Fruit fly (Drosophila melanogaster) whole organism, adult: ENCODE results near the gene CG2533.
A peak's percentile ranks its signal among the peaks of the same experiment; 100 is the strongest.

Source experiments
- CG11617 ChIP-seq: fragments of 200-800 bp; sonication (Bioruptor generic); optimal IDR thresholded peaks from 2 replicates; lab custom pipeline; 2017; ENCODE audit warnings: mild to moderate bottlenecking, missing biosample characterization, missing genetic modification reagents, missing genetic modification characterization
- CG14711 ChIP-seq: fragments of 200-800 bp; sonication (Bioruptor generic); optimal IDR thresholded peaks from 2 replicates; lab custom pipeline; 2018; ENCODE audit warnings: missing biosample characterization, mild to moderate bottlenecking, missing genetic modification characterization, moderate library complexity
- CG33017 ChIP-seq: fragments of 200-800 bp; sonication (Bioruptor generic); optimal IDR thresholded peaks from 2 replicates; lab custom pipeline; 2018; ENCODE audit warnings: missing biosample characterization, mild to moderate bottlenecking, missing genetic modification characterization, moderate library complexity
- CG7045 ChIP-seq: fragments of 200-800 bp; sonication (Bioruptor generic); optimal IDR thresholded peaks from 2 replicates; lab custom pipeline; 2017; ENCODE audit warnings: missing biosample characterization, mild to moderate bottlenecking, missing genetic modification characterization
- Clk ChIP-seq: fragments of 200-800 bp; sonication (Bioruptor generic); optimal IDR thresholded peaks from 2 replicates; lab custom pipeline; 2017; ENCODE audit warnings: missing biosample characterization, missing genetic modification characterization
- Mnt ChIP-seq: fragments of 200-800 bp; sonication (Bioruptor generic); optimal IDR thresholded peaks from 2 replicates; lab custom pipeline; 2016; ENCODE audit warnings: missing biosample characterization, mild to moderate bottlenecking, missing genetic modification characterization
- bab1 ChIP-seq: fragments of 200-800 bp; sonication (Bioruptor generic); optimal IDR thresholded peaks from 3 replicates; lab custom pipeline; 2019; ENCODE audit warnings: missing biosample characterization, mild to moderate bottlenecking, missing genetic modification characterization, moderate library complexity
- cic ChIP-seq: fragments of 200-800 bp; sonication (Bioruptor generic); optimal IDR thresholded peaks from 2 replicates; lab custom pipeline; 2017; ENCODE audit warnings: missing biosample characterization, mild to moderate bottlenecking, missing genetic modification characterization, moderate library complexity
- kay ChIP-seq: fragments of 200-800 bp; sonication (Bioruptor generic); peaks from one replicate; lab custom pipeline; 2016; ENCODE audit warnings: missing biosample characterization, missing genetic modification characterization, borderline replicate concordance
- pad ChIP-seq: fragments of 200-800 bp; sonication (Bioruptor generic); optimal IDR thresholded peaks from 3 replicates; lab custom pipeline; 2017; ENCODE audit warnings: missing biosample characterization, missing genetic modification characterization, mild to moderate bottlenecking, moderate library complexity, missing genetic modification reagents

- no peak for TF ChIP-seq kay (GFP tag; lab: Kevin White, UChicago)
- TF ChIP-seq CG11617: no peak
- no peak for TF ChIP-seq CG14711 (tag; lab: Kevin White, UChicago)
- no peak for TF ChIP-seq bab1 (GFP tag; lab: Kevin White, UChicago)
- TF ChIP-seq Clk (GFP tag; lab: Kevin White, UChicago): no peak
- no peak for TF ChIP-seq pad (GFP tag; lab: Kevin White, UChicago)
- TF ChIP-seq CG7045 (GFP tag; lab: Kevin White, UChicago): no peak
- peak; percentile 31 for TF ChIP-seq cic
- no peak for TF ChIP-seq Mnt
- no peak for TF ChIP-seq CG33017
These were observed 16.5 kb upstream of the CG2533 start for dm6 chrX:11620527-11620926.
